Worm (Caenorhabditis elegans): ENCODE measurements around the gene srbc-55.
"Not testable (repeated sequence)": the region's sequence is repeated elsewhere in the genome, so short reads cannot be mapped to it uniquely, and the experiment has no call there.

The srbc-55 gene

DNA sequence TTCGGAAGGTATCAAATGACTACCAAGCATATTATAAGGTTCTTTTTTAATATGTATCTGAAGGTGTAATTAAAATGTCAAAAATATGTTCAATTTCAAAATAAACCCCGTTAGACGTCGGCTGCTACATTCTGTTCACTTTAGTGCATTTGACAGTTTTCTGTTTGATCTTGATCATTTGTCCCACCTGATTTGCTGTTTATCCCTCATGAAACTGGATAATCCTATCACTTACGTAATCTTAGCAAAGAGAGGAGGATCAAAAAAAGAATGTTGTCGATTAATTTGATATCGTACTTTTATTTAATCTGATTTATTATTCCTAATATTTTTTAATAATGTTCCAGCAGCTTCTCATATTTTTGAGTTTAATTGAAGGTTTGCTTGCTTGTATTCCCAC lies 19.4 kb downstream of the srbc-55 start, which contains the start of gene F54B8.1:
Gene F54B8.1 (plus strand): TSS at position 301 of the 400 bp plus-strand sequence.
- no peak for TF ChIP-seq elt-3 (tag; optimal IDR thresholded peaks at IDR 0.05)
- TF ChIP-seq zag-1 (tag; optimal IDR thresholded peaks at IDR 0.05) = no peak
- TF ChIP-seq pag-3 (tag; optimal IDR thresholded peaks at IDR 0.05; ENCODE audit: borderline replicate concordance, insufficient read depth) = no peak
- TF ChIP-seq hlh-4 (tag; optimal IDR thresholded peaks at IDR 0.05) = no peak
- no peak for TF ChIP-seq zip-4 (GFP tag; optimal IDR thresholded peaks at IDR 0.05)
- TF ChIP-seq jun-1 (tag; optimal IDR thresholded peaks at IDR 0.05) = no peak
- TF ChIP-seq mab-9 (GFP tag; IDR thresholded peaks at IDR 0.05) = no peak
- TF ChIP-seq tbx-2 (tag; optimal IDR thresholded peaks at IDR 0.05) = no peak
- no peak for TF ChIP-seq elt-2 (tag; optimal IDR thresholded peaks at IDR 0.05)
- no peak for TF ChIP-seq nhr-47 (tag; optimal IDR thresholded peaks at IDR 0.05)

DNA sequence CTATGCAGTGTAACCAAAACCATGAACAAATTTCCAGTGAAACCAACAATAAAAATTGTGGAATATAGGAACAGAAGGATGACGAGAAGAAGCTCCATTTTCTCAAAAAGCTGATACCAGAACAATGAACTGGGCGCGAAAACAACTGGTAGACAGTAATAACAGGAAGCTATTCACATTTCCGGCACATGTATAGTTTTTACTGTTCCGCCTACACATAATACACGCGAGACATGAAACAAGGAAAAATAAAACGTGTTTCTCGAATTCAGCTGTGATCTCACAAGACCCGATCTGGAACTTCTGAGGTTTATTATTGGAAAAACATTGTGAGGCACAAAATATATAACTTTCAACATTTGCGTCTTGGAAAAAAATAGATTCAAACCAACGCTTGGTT lies 20.3 kb downstream of the srbc-55 start, which contains the start of gene srsx-36:
Gene srsx-36 (minus strand): TSS at position 101 of the 400 bp plus-strand sequence.
- no peak for TF ChIP-seq aha-1 (tag; optimal IDR thresholded peaks at IDR 0.05)

DNA sequence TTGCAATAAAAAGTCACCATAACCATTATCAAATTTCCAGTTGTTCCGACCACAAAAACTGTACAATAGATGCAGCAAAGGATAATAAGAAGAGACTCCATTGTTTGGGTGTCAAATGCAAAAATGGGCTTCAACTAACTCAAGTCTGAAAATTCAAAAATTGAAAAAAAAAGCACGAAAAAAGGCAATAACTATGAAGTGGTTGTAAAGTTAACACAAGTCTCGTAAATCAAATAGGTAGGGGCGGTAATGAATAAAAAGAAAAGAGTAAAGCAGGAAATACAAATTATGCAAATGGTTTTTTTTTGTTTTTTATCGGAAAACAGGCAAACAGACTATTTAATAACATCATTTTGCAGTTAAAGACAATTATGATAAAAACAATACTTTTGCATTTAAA lies 22.4 kb downstream of the srbc-55 start, which contains the start of gene srsx-38:
Gene srsx-38 (minus strand): TSS at position 101 of the 400 bp plus-strand sequence.
- not testable (repeated sequence) for TF ChIP-seq ces-1 (GFP tag; optimal IDR thresholded peaks at IDR 0.05); unc-86 (tag; optimal IDR thresholded peaks at IDR 0.05); sptf-1 (tag; optimal IDR thresholded peaks at IDR 0.05)

DNA sequence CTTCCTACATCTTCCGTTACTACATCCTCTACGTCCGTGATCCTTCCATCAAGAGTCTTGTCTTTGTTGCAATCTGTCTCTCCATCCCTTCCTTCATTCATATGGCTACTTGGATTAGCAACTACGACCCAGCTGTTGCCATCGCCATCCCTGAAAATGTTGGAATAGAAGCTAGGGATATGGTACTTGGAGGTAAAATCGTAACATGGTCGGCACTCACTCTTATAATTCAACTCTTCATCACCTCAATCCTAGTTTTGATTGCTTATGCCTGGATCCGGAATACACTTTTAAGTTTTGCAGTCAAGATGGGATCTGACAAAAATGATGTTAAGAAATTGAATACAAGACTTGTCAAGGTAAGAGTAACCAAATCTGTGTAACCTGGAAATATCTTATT lies 26.1 kb downstream of the srbc-55 start, which contains the start of gene T26E4.18:
Gene T26E4.18 (minus strand): TSS at position 101 of the 400 bp plus-strand sequence.
- TF ChIP-seq hpl-2 (GFP tag; optimal IDR thresholded peaks at IDR 0.05); mdl-1 (tag; optimal IDR thresholded peaks at IDR 0.05); C34B4.2 (tag; optimal IDR thresholded peaks at IDR 0.05): not testable (repeated sequence)

DNA sequence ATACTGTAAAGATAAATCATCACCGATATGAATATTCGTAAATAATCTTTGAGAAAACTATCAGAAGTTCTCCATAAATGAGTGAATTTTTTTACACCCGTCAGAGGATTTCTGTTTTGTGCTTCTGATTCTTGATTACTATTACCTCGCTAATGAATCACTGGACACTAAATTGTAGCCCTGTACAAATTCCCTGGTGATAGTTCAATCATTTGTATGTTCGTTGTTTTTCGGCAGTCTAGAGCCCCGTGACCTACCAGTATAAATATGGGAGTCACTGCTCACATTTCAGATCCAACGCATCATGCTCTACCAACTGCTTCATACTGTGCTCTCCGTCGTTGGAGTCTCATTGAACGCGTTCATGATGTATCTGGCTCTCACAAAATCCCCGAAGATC lies 26.7 kb downstream of the srbc-55 start, which contains the start of gene srd-27:
Gene srd-27 (plus strand): TSS at position 301 of the 400 bp plus-strand sequence.
- TF ChIP-seq C34B4.2 (tag; optimal IDR thresholded peaks at IDR 0.05); nhr-19 (GFP tag; conservative IDR thresholded peaks at IDR 0.05); snu-23 (GFP tag; optimal IDR thresholded peaks at IDR 0.05): not testable (repeated sequence)

DNA sequence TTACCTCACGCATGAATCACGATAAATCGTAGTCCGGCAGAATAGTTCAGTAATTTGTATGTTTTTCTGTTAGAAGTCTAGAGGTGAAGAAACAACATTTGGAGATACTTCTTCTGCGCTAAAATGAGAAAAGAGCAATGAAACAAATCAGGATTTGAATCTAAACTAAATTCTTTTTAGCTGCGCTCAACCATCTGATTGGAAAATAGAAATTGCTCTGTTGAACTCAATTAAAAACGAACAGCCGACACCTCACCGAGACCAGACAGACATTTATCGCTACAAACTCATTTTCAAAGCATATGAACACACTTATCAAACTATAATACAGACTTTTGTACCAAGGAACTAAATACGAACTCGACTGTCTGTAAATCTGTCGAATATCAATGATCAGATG lies 27.2 kb downstream of the srbc-55 start, which contains the start of gene T26E4.9:
Gene T26E4.9 (minus strand): TSS at position 101 of the 400 bp plus-strand sequence.
- TF ChIP-seq ztf-11 (tag; optimal IDR thresholded peaks at IDR 0.05); fkh-4 (tag; optimal IDR thresholded peaks at IDR 0.05; ENCODE audit: borderline replicate concordance); fkh-8 (tag; optimal IDR thresholded peaks at IDR 0.05): not testable (repeated sequence)

DNA sequence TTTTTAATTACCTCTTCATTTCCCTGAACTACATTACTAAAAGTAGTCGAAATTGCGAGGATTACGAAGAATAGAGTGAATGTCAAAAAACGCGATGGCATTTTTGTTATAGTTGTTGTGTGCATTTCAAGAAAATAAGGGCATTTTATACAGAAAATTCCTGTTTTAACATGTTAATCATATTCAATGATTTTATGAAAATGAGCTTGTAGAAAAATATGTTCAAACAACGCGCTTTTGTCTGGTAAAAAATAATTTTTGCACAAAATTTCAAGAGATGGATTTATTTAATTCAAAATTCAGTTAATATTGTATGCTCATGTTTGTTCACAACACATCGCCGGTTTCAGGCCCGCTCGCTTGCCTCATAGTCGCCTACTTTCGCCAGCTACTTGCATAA lies 31.7 kb downstream of the srbc-55 start, which contains the start of gene T26E4.10:
Gene T26E4.10 (minus strand): TSS at position 101 of the 400 bp plus-strand sequence.
- no peak for TF ChIP-seq fkh-4 (tag; optimal IDR thresholded peaks at IDR 0.05; ENCODE audit: borderline replicate concordance)
- TF ChIP-seq rnt-1 (tag; optimal IDR thresholded peaks at IDR 0.05) = no peak
- no peak for TF ChIP-seq aly-2 (tag; optimal IDR thresholded peaks at IDR 0.05)
- no peak for TF ChIP-seq ets-5 (GFP tag; IDR thresholded peaks at IDR 0.05)
- TF ChIP-seq egl-27 (tag; optimal IDR thresholded peaks at IDR 0.05) = no peak
- TF ChIP-seq xbp-1 (tag; optimal IDR thresholded peaks at IDR 0.05) = no peak
- TF ChIP-seq snu-23 (GFP tag; optimal IDR thresholded peaks at IDR 0.05) = no peak
- no peak for TF ChIP-seq mep-1 (tag; optimal IDR thresholded peaks at IDR 0.05)
- no peak for TF ChIP-seq Y116A8C.19 (tag; optimal IDR thresholded peaks at IDR 0.05; ENCODE audit: borderline replicate concordance)
- TF ChIP-seq fos-1 (tag; optimal IDR thresholded peaks at IDR 0.05) = no peak
- no peak for TF ChIP-seq lir-3 (tag; optimal IDR thresholded peaks at IDR 0.05; ENCODE audit: poor library complexity)
- TF ChIP-seq nhr-28 (tag; optimal IDR thresholded peaks at IDR 0.05) = no peak
